Worm (Caenorhabditis elegans) whole organism, midembryonic: ENCODE measurements around the gene R13A1.3.

Source experiments
- flt-1 ChIP-seq: fragments of 200-800 bp; sonication (Bioruptor generic); IDR thresholded peaks from 2 replicates; pipeline ENCODE4 v1.3.6; 2022; ENCODE audit warnings: missing genetic modification characterization, missing compliant biosample characterization
- med-1 ChIP-seq: sonication (generic microtip); optimal IDR thresholded peaks from 2 replicates; lab custom pipeline; 2017; ENCODE audit warnings: missing genetic modification characterization, mild to moderate bottlenecking, missing compliant biosample characterization, antibody characterized with exemption, missing genetic modification reagents; ENCODE audit not compliant: insufficient read depth
- tab-1 ChIP-seq: fragments of 200-800 bp; sonication (Bioruptor generic); IDR thresholded peaks from 2 replicates; pipeline ENCODE4 v1.3.6; 2022; ENCODE audit warnings: missing genetic modification characterization, missing compliant biosample characterization
- ztf-29 ChIP-seq: fragments of 200-800 bp; sonication (Bioruptor generic); IDR thresholded peaks from 2 replicates; pipeline ENCODE4 v1.3.6; 2022; ENCODE audit warnings: missing genetic modification reagents, missing genetic modification characterization, missing compliant biosample characterization

- TF ChIP-seq med-1 (GFP tag; lab: Kevin White, UChicago) (no peak), ztf-29 (GFP tag; lab: Robert Waterston, UW) (no peak), tab-1 (GFP tag; lab: Robert Waterston, UW) (no peak), flt-1 (GFP tag; lab: Robert Waterston, UW) (no peak)
Observed at ce11 chrIV:7188030-7188429, 15.8 kb upstream of the R13A1.3 start, which contains the start of gene C42D4.13.
